Fruit fly (Drosophila melanogaster) whole organism, wandering third instar larva: Measurements from ENCODE around the gene Prosbeta2R2.
A peak's percentile ranks its signal among the peaks of the same experiment; 100 is the strongest.

Experiments used
- Dif ChIP-seq: fragments of 200-275, 200-300 bp; sonication (Bioruptor generic); optimal IDR thresholded peaks from 2 replicates; lab custom pipeline; 2018; ENCODE audit warnings: missing biosample characterization, missing genetic modification characterization; ENCODE audit not compliant: partially characterized antibody
- Hr78 ChIP-seq: fragments of >200 bp; optimal IDR thresholded peaks from 2 replicates; lab custom pipeline; 2017; ENCODE audit warnings: missing biosample characterization, missing genetic modification characterization
- Hr83 ChIP-seq: fragments of 200-300 bp; sonication (Bioruptor generic); optimal IDR thresholded peaks from 2 replicates; lab custom pipeline; 2016; ENCODE audit warnings: missing biosample characterization, mild to moderate bottlenecking, missing genetic modification characterization, moderate library complexity; ENCODE audit not compliant: poor library complexity, severe bottlenecking
- br ChIP-seq: fragments of 200-800 bp; sonication (Bioruptor generic); optimal IDR thresholded peaks from 2 replicates; lab custom pipeline; 2016; ENCODE audit warnings: missing biosample characterization, missing genetic modification characterization
- dl ChIP-seq, 2 experiments: fragments of 175-275, 200-275 bp in 1 of 2; fragments of 200-275 bp in 1 of 2; sonication (Bioruptor generic); optimal IDR thresholded peaks; lab custom pipeline; 2018; ENCODE audit warnings: mild to moderate bottlenecking in 2 of 2, missing biosample characterization in 2 of 2, missing genetic modification characterization in 2 of 2, moderate library complexity in 2 of 2; ENCODE audit not compliant: partially characterized antibody in 2 of 2, insufficient read depth in 1 of 2
- psq ChIP-seq: fragments of 200-800 bp; sonication (Bioruptor generic); optimal IDR thresholded peaks from 3 replicates; lab custom pipeline; 2017; ENCODE audit warnings: missing biosample characterization, mild to moderate bottlenecking, missing genetic modification characterization, moderate library complexity

dm6 chr3R:5250530-5251242 lies 31.4 kb upstream of the Prosbeta2R2 start:
- TF ChIP-seq Hr78 (GFP tag; lab: Kevin White, UChicago) (no peak), Dif (no peak), dl (GFP tag; optimal IDR thresholded peaks at IDR 0.05; lab: Kevin White, UChicago; ENCODE audit: insufficient read depth in 1 of 2, partially characterized antibody in 2 of 2) (no peak), br (GFP tag; lab: Kevin White, UChicago) (peak; percentile 56), psq (GFP tag; lab: Kevin White, UChicago) (peak; percentile 61), Hr83 (GFP tag; lab: Kevin White, UChicago) (peak; percentile 59)
